Worm (Caenorhabditis elegans): ENCODE data around the gene npr-37.

DNA sequence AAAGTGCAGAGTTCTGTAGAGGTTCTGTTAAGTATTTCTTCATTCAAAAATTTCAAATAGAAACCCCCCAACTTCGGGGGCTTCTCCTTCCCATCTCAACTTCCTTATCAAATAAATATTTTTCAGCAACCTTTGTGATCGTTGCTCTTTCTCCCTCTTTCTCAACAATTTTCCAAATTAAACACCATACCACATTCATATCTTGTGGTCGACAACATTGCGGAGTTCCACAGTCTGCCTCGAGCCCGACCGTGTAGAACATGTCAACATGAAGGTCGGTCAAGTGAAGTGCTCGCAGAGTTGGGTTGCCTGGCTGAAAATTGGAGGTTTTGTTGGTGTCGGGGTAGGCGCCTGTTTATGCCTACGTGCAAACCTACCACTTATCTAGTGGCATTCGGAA is 41.6 kb upstream of the npr-37 start:
- TF ChIP-seq lin-13 (GFP tag; optimal IDR thresholded peaks at IDR 0.05) (no peak), elt-3 (tag; optimal IDR thresholded peaks at IDR 0.05) (no peak)
